Fruit fly (Drosophila melanogaster): ENCODE results near the gene CG13068.

Gene CG13068

DNA sequence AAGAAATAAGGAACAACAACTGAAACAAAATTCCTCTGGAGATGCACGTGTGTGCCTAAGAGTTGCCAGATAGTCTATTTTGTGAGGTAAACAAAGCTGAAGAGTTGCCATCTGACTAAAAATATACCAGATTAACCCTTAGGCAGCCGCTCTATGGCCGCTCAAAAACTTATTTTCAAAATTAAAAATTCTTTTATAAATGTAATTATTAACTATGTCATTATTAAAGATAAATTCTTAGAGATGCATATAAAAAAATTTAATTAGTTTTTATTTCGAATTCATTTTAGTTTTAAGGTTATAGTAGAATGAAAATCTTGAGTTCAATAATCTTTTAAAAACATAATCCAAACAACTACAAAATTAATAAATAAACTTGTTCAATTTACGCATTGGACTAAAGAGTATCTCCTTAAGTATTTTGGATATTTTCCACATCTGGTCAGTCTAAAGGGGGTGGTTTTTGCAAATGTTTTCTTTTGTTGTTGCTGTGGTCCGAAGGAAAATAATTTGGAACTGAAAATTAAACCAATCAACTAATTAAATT lies 40.5 kb upstream of the CG13068 start, which contains the start of gene Tmx3 (continued):
- TF ChIP-seq Ets21C (GFP tag; optimal IDR thresholded peaks at IDR 0.05) (peak; percentile 60), dac (GFP tag; optimal IDR thresholded peaks at IDR 0.05) (peak; percentile 65), Met (GFP tag; optimal IDR thresholded peaks at IDR 0.05) (peak; percentile 76), Sox15 (GFP tag; optimal IDR thresholded peaks at IDR 0.05) (peak; percentile 74), eg (GFP tag; IDR thresholded peaks at IDR 0.05) (no peak; the same call in 1 of the 3 replicates), OdsH (GFP tag; optimal IDR thresholded peaks at IDR 0.05) (peak; percentile 89), Eip78C (GFP tag) (peak; percentile 92), cyc (GFP tag; optimal IDR thresholded peaks at IDR 0.05) (peak; percentile 74), CG4318 (GFP tag; optimal IDR thresholded peaks at IDR 0.05) (no peak), Eip75B (GFP tag; optimal IDR thresholded peaks at IDR 0.05) (peak; percentile 67), CG7368 (GFP tag; optimal IDR thresholded peaks at IDR 0.05) (peak; percentile 39), CG6792 (GFP tag; optimal IDR thresholded peaks at IDR 0.05) (peak; percentile 80)

DNA sequence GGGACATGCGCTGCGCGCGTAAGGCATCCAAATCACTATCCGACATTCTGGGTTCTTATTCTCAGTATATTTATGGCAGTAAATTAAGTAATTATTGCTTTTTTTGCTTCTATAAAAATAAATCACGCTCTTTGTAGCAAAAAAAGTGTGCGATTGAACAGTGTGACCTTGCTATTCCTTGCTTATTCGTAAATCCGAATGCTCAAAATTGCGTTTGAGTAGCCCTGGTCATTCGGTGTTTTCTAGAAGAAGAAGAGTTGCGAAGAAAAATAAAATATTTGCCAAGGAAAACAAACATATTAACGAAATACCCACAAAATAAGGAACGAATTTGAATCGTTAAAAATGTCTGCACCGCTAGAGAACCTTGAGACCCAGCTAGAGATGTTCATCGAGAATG lies 37.3 kb upstream of the CG13068 start, which contains the start of the genes PDCD-5 and MED10:
PDCD-5 (minus strand) TSS at position 182 of the 400 bp plus-strand sequence.
MED10 (plus strand) TSS at position 228 of the 400 bp plus-strand sequence.
- TF ChIP-seq Sox14 (GFP tag; optimal IDR thresholded peaks at IDR 0.05) = peak; percentile 77
- no peak for TF ChIP-seq Sox15 (GFP tag; optimal IDR thresholded peaks at IDR 0.05)
- TF ChIP-seq fd59A (GFP tag; optimal IDR thresholded peaks at IDR 0.05) = no peak
- TF ChIP-seq Smox (GFP tag; optimal IDR thresholded peaks at IDR 0.05) = no peak
- no peak for TF ChIP-seq acj6 (GFP tag; optimal IDR thresholded peaks at IDR 0.05)
- TF ChIP-seq svp (GFP tag) = peak; percentile 85
- TF ChIP-seq achi (GFP tag; optimal IDR thresholded peaks at IDR 0.05) = no peak
- TF ChIP-seq CG34406 (GFP tag; optimal IDR thresholded peaks at IDR 0.05) = no peak
- TF ChIP-seq CG6808 (GFP tag; optimal IDR thresholded peaks at IDR 0.05) = peak; percentile 24
- no peak for TF ChIP-seq vri (GFP tag; optimal IDR thresholded peaks at IDR 0.05)
- no peak for TF ChIP-seq dac (GFP tag; optimal IDR thresholded peaks at IDR 0.05)
- TF ChIP-seq CG10669 (GFP tag; optimal IDR thresholded peaks at IDR 0.05) = peak; percentile 11
- TF ChIP-seq CG1621 (tag; optimal IDR thresholded peaks at IDR 0.05) = no peak
- no peak for TF ChIP-seq Gug (GFP tag; IDR thresholded peaks at IDR 0.05)
- no peak for TF ChIP-seq CG3919 (GFP tag; optimal IDR thresholded peaks at IDR 0.05)
- TF ChIP-seq CG11294 (GFP tag; IDR thresholded peaks at IDR 0.05) = no peak
- TF ChIP-seq cyc (GFP tag; optimal IDR thresholded peaks at IDR 0.05) = no peak
- TF ChIP-seq CG10631 (GFP tag; optimal IDR thresholded peaks at IDR 0.05) = no peak
- TF ChIP-seq net (GFP tag; optimal IDR thresholded peaks at IDR 0.05) = no peak
- no peak for TF ChIP-seq Sox102F (GFP tag; optimal IDR thresholded peaks at IDR 0.05)
- no peak for TF ChIP-seq eg (GFP tag; IDR thresholded peaks at IDR 0.05)
- TF ChIP-seq Hr39 (GFP tag; optimal IDR thresholded peaks at IDR 0.05) = no peak
- no peak for TF ChIP-seq CG6276 (GFP tag; optimal IDR thresholded peaks at IDR 0.05)
- no peak for TF ChIP-seq CG6792 (GFP tag; optimal IDR thresholded peaks at IDR 0.05)
- TF ChIP-seq esn (GFP tag; optimal IDR thresholded peaks at IDR 0.05) = peak; percentile 18
- no peak for TF ChIP-seq CG11762 (GFP tag; optimal IDR thresholded peaks at IDR 0.05; ENCODE audit: insufficient read depth)
- no peak for TF ChIP-seq Hr4 (GFP tag; optimal IDR thresholded peaks at IDR 0.05)
- no peak for TF ChIP-seq Hr38 (GFP tag; optimal IDR thresholded peaks at IDR 0.05)
- no peak for TF ChIP-seq CG8632 (GFP tag; optimal IDR thresholded peaks at IDR 0.05)
- TF ChIP-seq CG16779 (tag; optimal IDR thresholded peaks at IDR 0.05) = no peak
- TF ChIP-seq OdsH (GFP tag; optimal IDR thresholded peaks at IDR 0.05) = no peak
- TF ChIP-seq CG4318 (GFP tag; optimal IDR thresholded peaks at IDR 0.05) = no peak
- no peak for TF ChIP-seq Met (GFP tag; optimal IDR thresholded peaks at IDR 0.05)
- TF ChIP-seq Eip93F (GFP tag; optimal IDR thresholded peaks at IDR 0.05) = no peak
- TF ChIP-seq Lpt (GFP tag; optimal IDR thresholded peaks at IDR 0.05) = no peak
- TF ChIP-seq Ets96B (tag; optimal IDR thresholded peaks at IDR 0.05) = peak; percentile 17
- TF ChIP-seq CG6163 (GFP tag; IDR thresholded peaks at IDR 0.05) = no peak
- TF ChIP-seq CG9139 (GFP tag; optimal IDR thresholded peaks at IDR 0.05) = no peak
- peak; percentile 60 for TF ChIP-seq Eip78C (GFP tag)
- peak in 1 of 2 experiments; percentile 2 for TF ChIP-seq salr (GFP tag; optimal IDR thresholded peaks at IDR 0.05)
- no peak for TF ChIP-seq CG8119 (GFP tag; IDR thresholded peaks at IDR 0.05)
- peak; percentile 11 to 26 for TF ChIP-seq ss (GFP tag; optimal IDR thresholded peaks at IDR 0.05)
- no peak for TF ChIP-seq CG6854 (GFP tag; optimal IDR thresholded peaks at IDR 0.05)
- no peak for TF ChIP-seq CG15336 (GFP tag; IDR thresholded peaks at IDR 0.05)
- no peak for TF ChIP-seq CG32006 (GFP tag; optimal IDR thresholded peaks at IDR 0.05)
- no peak for TF ChIP-seq Blimp-1 (GFP tag; optimal IDR thresholded peaks at IDR 0.05)

Data from whole organism, prepupa.